Fruit fly (Drosophila melanogaster): ENCODE data around the gene CG10340.

Gene CG10340

DNA sequence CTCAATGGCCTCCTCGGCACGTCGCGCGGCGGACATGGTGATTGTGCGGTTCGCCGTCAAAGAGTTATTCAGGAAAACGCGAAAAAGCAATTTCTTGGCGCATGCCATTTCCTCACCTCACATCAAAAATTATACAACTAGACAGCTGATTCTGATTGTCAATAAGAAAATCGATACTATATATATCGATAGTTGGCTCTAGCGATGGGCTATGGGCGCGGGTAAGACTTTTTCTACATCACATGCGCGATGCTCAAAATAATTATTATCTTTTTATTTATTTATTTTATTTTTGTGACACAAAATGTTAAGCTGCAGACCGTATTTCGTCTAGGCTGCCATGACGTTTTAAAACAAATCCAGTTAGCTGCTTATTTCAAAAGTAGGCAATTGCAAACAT is at the start of gene CG10340 (continued):
- peak; percentile 75 for TF ChIP-seq CG2129 (GFP tag; IDR thresholded peaks at IDR 0.05; ENCODE audit: partially characterized antibody)
- TF ChIP-seq amos (GFP tag; IDR thresholded peaks at IDR 0.05; ENCODE audit: partially characterized antibody) = peak; percentile 83
- 0 out of 3 replicates have a peak, but pooled peaks have one; percentile 14 for TF ChIP-seq ci (GFP tag; IDR thresholded peaks at IDR 0.05)
- TF ChIP-seq NfI (GFP tag; optimal IDR thresholded peaks at IDR 0.05) = no peak
- TF ChIP-seq CG15514 (GFP tag; optimal IDR thresholded peaks at IDR 0.05) = peak; percentile 38
- no peak for TF ChIP-seq CG11247 (GFP tag; IDR thresholded peaks at IDR 0.05)
- TF ChIP-seq bbx (GFP tag; IDR thresholded peaks at IDR 0.05; ENCODE audit: partially characterized antibody) = peak; percentile 85
- no peak for TF ChIP-seq CG6854 (GFP tag; optimal IDR thresholded peaks at IDR 0.05)
- no peak for TF ChIP-seq CG2712 (tag; optimal IDR thresholded peaks at IDR 0.05)
- TF ChIP-seq exex (tag; optimal IDR thresholded peaks at IDR 0.05) = no peak
- peak; percentile 45 for TF ChIP-seq CG12659 (GFP tag; optimal IDR thresholded peaks at IDR 0.05)
- TF ChIP-seq hbn (GFP tag; IDR thresholded peaks at IDR 0.05; ENCODE audit: partially characterized antibody) = peak; percentile 79
- peak; percentile 65 for TF ChIP-seq hb (GFP tag; IDR thresholded peaks at IDR 0.05; ENCODE audit: partially characterized antibody)
- no peak for TF ChIP-seq Rx (GFP tag; IDR thresholded peaks at IDR 0.05)
- TF ChIP-seq CG14965 (GFP tag; optimal IDR thresholded peaks at IDR 0.05; ENCODE audit: borderline replicate concordance) = no peak
- peak; percentile 19 for TF ChIP-seq Abd-B (GFP tag; optimal IDR thresholded peaks at IDR 0.05)
- TF ChIP-seq CG31441 (GFP tag; IDR thresholded peaks at IDR 0.05) = no peak
- no peak for TF ChIP-seq cad (GFP tag; optimal IDR thresholded peaks at IDR 0.05)
- TF ChIP-seq lilli (GFP tag; optimal IDR thresholded peaks at IDR 0.05) = peak; percentile 31
- TF ChIP-seq psq (GFP tag; optimal IDR thresholded peaks at IDR 0.05) = no peak
- TF ChIP-seq CG15479 (GFP tag; optimal IDR thresholded peaks at IDR 0.05) = no peak
- TF ChIP-seq GATAe (GFP tag; conservative IDR thresholded peaks at IDR 0.05) = no peak
- no peak for TF ChIP-seq ftz-f1 (GFP tag; optimal IDR thresholded peaks at IDR 0.05)
- TF ChIP-seq mirr (GFP tag; optimal IDR thresholded peaks at IDR 0.05) = no peak
- TF ChIP-seq CTCF (GFP tag; optimal IDR thresholded peaks at IDR 0.05) = peak; percentile 60
- peak; percentile 64 for TF ChIP-seq vvl (GFP tag; IDR thresholded peaks at IDR 0.05)
- no peak for TF ChIP-seq lab (GFP tag; optimal IDR thresholded peaks at IDR 0.05)
- no peak for TF ChIP-seq sob (GFP tag; IDR thresholded peaks at IDR 0.05)
- TF ChIP-seq E2f1 (GFP tag; IDR thresholded peaks at IDR 0.05) = no peak
- TF ChIP-seq HmgZ (tag; optimal IDR thresholded peaks at IDR 0.05) = peak; percentile 6
- TF ChIP-seq CG12942 (GFP tag; optimal IDR thresholded peaks at IDR 0.05) = no peak
- peak; percentile 64 for TF ChIP-seq row (GFP tag; IDR thresholded peaks at IDR 0.05)
- TF ChIP-seq Ssrp (tag; optimal IDR thresholded peaks at IDR 0.05) = no peak
- TF ChIP-seq CG17328 (GFP tag; IDR thresholded peaks at IDR 0.05) = no peak
- TF ChIP-seq CG12744 (GFP tag; optimal IDR thresholded peaks at IDR 0.05) = no peak
- TF ChIP-seq onecut (GFP tag; IDR thresholded peaks at IDR 0.05) = peak; percentile 71
- TF ChIP-seq CG14710 (tag; optimal IDR thresholded peaks at IDR 0.05) = peak; percentile 51
- no peak for TF ChIP-seq Bdp1 (GFP tag; optimal IDR thresholded peaks at IDR 0.05)
- TF ChIP-seq CG2116 (GFP tag; optimal IDR thresholded peaks at IDR 0.05) = peak; percentile 60
- TF ChIP-seq fd102C (GFP tag; optimal IDR thresholded peaks at IDR 0.05) = no peak
- TF ChIP-seq CG30020 (tag; optimal IDR thresholded peaks at IDR 0.05) = no peak
- TF ChIP-seq CG9437 (GFP tag; optimal IDR thresholded peaks at IDR 0.05) = no peak
- peak; percentile 78 for TF ChIP-seq Dp (GFP tag; optimal IDR thresholded peaks at IDR 0.05)
- no peak for TF ChIP-seq br (optimal IDR thresholded peaks at IDR 0.05)
- no peak for TF ChIP-seq CG34376 (GFP tag; optimal IDR thresholded peaks at IDR 0.05)
- TF ChIP-seq Scr (GFP tag; IDR thresholded peaks at IDR 0.05; ENCODE audit: partially characterized antibody) = peak; percentile 83
- peak; percentile 83 for TF ChIP-seq sna (GFP tag; IDR thresholded peaks at IDR 0.05; ENCODE audit: partially characterized antibody)
- no peak for TF ChIP-seq luna (GFP tag; optimal IDR thresholded peaks at IDR 0.05)
- no peak for TF ChIP-seq twi (tag; optimal IDR thresholded peaks at IDR 0.05)
- no peak for TF ChIP-seq gcm (GFP tag; optimal IDR thresholded peaks at IDR 0.05)
- peak; percentile 79 for TF ChIP-seq HLH4C (GFP tag; IDR thresholded peaks at IDR 0.05; ENCODE audit: partially characterized antibody)

Measured in whole organism, embryonic.